Worm (Caenorhabditis elegans) whole organism, L1 larva: Measurements from ENCODE around the gene lea-1.

Experiments
- C04F5.9 ChIP-seq: sonication (generic microtip); optimal IDR thresholded peaks from 2 replicates; lab custom pipeline; 2016; ENCODE audit warnings: missing genetic modification characterization, missing compliant biosample characterization
- C34B4.2 ChIP-seq: sonication (generic microtip); optimal IDR thresholded peaks from 2 replicates; lab custom pipeline; 2017; ENCODE audit warnings: mild to moderate bottlenecking, missing genetic modification characterization, missing compliant biosample characterization
- F16B12.6 ChIP-seq: fragments of 150-350 bp; optimal IDR thresholded peaks from 2 replicates; lab custom pipeline; 2014; ENCODE audit warnings: missing biosample characterization, missing genetic modification characterization
- Y116A8C.19 ChIP-seq: sonication (generic microtip); optimal IDR thresholded peaks from 2 replicates; lab custom pipeline; 2016; ENCODE audit warnings: missing compliant biosample characterization, missing genetic modification characterization, borderline replicate concordance
- alr-1 ChIP-seq: fragments of 200-800 bp; sonication (Bioruptor generic); optimal IDR thresholded peaks from 2 replicates; lab custom pipeline; 2018; ENCODE audit warnings: borderline replicate concordance, mild to moderate bottlenecking, missing genetic modification characterization, missing compliant biosample characterization
- ceh-63 ChIP-seq: fragments of 200-800 bp; sonication (Bioruptor generic); optimal IDR thresholded peaks from 2 replicates; lab custom pipeline; 2018; ENCODE audit warnings: mild to moderate bottlenecking, missing genetic modification characterization, missing compliant biosample characterization
- ceh-82 ChIP-seq, 3 experiments: fragments of 150-350 bp in 1 of 3; sonication (generic microtip) in 2 of 3; optimal IDR thresholded peaks; 2 replicates each; lab custom pipeline; 2014 to 2017; ENCODE audit warnings: missing biosample characterization in 3 of 3, missing genetic modification characterization in 3 of 3
- ceh-88 ChIP-seq: fragments of 200-800 bp; sonication (Bioruptor generic); IDR thresholded peaks from 2 replicates; pipeline ENCODE4 v1.3.6; 2022; ENCODE audit warnings: missing genetic modification characterization, missing compliant biosample characterization
- ces-1 ChIP-seq: fragments of 150-350 bp; optimal IDR thresholded peaks from 2 replicates; lab custom pipeline; 2014; ENCODE audit warnings: missing biosample characterization, missing genetic modification reagents, missing genetic modification characterization
- dpl-1 ChIP-seq, 3 experiments: fragments of 150-350 bp in 2 of 3; sonication (generic microtip) in 1 of 3; optimal IDR thresholded peaks; 2 replicates each; lab custom pipeline; 2014 to 2017; ENCODE audit warnings: missing biosample characterization in 3 of 3, missing genetic modification characterization in 3 of 3, missing genetic modification reagents in 3 of 3
- dsc-1 ChIP-seq: sonication (generic microtip); optimal IDR thresholded peaks from 2 replicates; lab custom pipeline; 2016; ENCODE audit warnings: mild to moderate bottlenecking, missing genetic modification characterization, missing compliant biosample characterization
- egl-13 ChIP-seq: sonication (generic microtip); optimal IDR thresholded peaks from 2 replicates; lab custom pipeline; 2016; ENCODE audit warnings: missing genotype, missing genetic modification reagents, missing genetic modification characterization, missing compliant biosample characterization
- egl-27 ChIP-seq, 2 experiments: fragments of 150-350 bp in 1 of 2; sonication (generic microtip); optimal IDR thresholded peaks; 3 replicates each; lab custom pipeline; 2017 to 2018; ENCODE audit warnings: missing biosample characterization in 2 of 2, missing genetic modification characterization in 2 of 2, missing genetic modification reagents in 2 of 2
- elt-3 ChIP-seq, 6 experiments: fragments of 150-350 bp in 1 of 6; sonication (generic microtip); optimal IDR thresholded peaks; 2 replicates each; lab custom pipeline; 2017 to 2018; ENCODE audit warnings: missing biosample characterization in 6 of 6, missing genetic modification characterization in 6 of 6, inconsistent platforms in 1 of 6
- fkh-10 ChIP-seq: sonication (generic microtip); optimal IDR thresholded peaks from 2 replicates; lab custom pipeline; 2017; ENCODE audit warnings: missing biosample characterization, missing genetic modification reagents, missing genetic modification characterization
- fkh-8 ChIP-seq: sonication (generic microtip); optimal IDR thresholded peaks from 2 replicates; lab custom pipeline; 2016; ENCODE audit warnings: mild to moderate bottlenecking, missing genetic modification characterization, missing compliant biosample characterization
- grh-1 ChIP-seq: fragments of 200-800 bp; sonication (Bioruptor generic); IDR thresholded peaks from 2 replicates; pipeline ENCODE4 v1.3.6; 2022; ENCODE audit warnings: missing genetic modification reagents, missing genetic modification characterization, missing compliant biosample characterization
- hpl-2 ChIP-seq: fragments of 150-350 bp; optimal IDR thresholded peaks from 2 replicates; lab custom pipeline; 2014; ENCODE audit warnings: missing biosample characterization, missing genetic modification reagents, missing genetic modification characterization
- irx-1 ChIP-seq: sonication (generic microtip); optimal IDR thresholded peaks from 2 replicates; lab custom pipeline; 2016; ENCODE audit warnings: missing genetic modification characterization, missing compliant biosample characterization
- isw-1 ChIP-seq: fragments of 200-800 bp; sonication (Bioruptor generic); IDR thresholded peaks from 2 replicates; pipeline ENCODE4 v1.3.6; 2022; ENCODE audit warnings: missing genetic modification characterization, missing compliant biosample characterization
- lin-13 ChIP-seq: fragments of 150-350 bp; optimal IDR thresholded peaks from 2 replicates; lab custom pipeline; 2014; ENCODE audit warnings: missing biosample characterization, missing genetic modification reagents, missing genetic modification characterization
- lin-15B ChIP-seq: fragments of 150-350 bp; sonication (generic microtip); optimal IDR thresholded peaks from 3 replicates; lab custom pipeline; 2014; ENCODE audit warnings: missing biosample characterization, missing genetic modification characterization
- mab-9 ChIP-seq: fragments of 200-800 bp; sonication (Bioruptor generic); IDR thresholded peaks from 2 replicates; pipeline ENCODE4 v1.3.6; 2022; ENCODE audit warnings: missing genetic modification reagents, missing genetic modification characterization, missing compliant biosample characterization
- mdl-1 ChIP-seq, 2 experiments: fragments of 150-350 bp; optimal IDR thresholded peaks; 2 replicates each; lab custom pipeline; 2014 to 2017; ENCODE audit warnings: missing biosample characterization in 2 of 2, missing genetic modification characterization in 2 of 2, inconsistent platforms in 1 of 2
- mef-2 ChIP-seq: fragments of 150-350 bp; optimal IDR thresholded peaks from 2 replicates; lab custom pipeline; 2014; ENCODE audit warnings: missing biosample characterization, missing genetic modification characterization
- mep-1 ChIP-seq: fragments of 150-350 bp; optimal IDR thresholded peaks from 2 replicates; lab custom pipeline; 2014; ENCODE audit warnings: missing biosample characterization, missing genetic modification characterization
- nhr-11 ChIP-seq: fragments of 150-350 bp; optimal IDR thresholded peaks from 2 replicates; lab custom pipeline; 2014; ENCODE audit warnings: missing biosample characterization, missing genetic modification characterization
- nhr-237 ChIP-seq: fragments of 150-350 bp; optimal IDR thresholded peaks from 2 replicates; lab custom pipeline; 2014; ENCODE audit warnings: missing biosample characterization, missing genetic modification characterization
- nhr-28 ChIP-seq: fragments of 150-350 bp; optimal IDR thresholded peaks from 2 replicates; lab custom pipeline; 2014; ENCODE audit warnings: missing biosample characterization, missing genetic modification characterization
- nhr-47 ChIP-seq: sonication (generic microtip); optimal IDR thresholded peaks from 2 replicates; lab custom pipeline; 2016; ENCODE audit warnings: mild to moderate bottlenecking, missing genetic modification characterization, moderate library complexity, missing compliant biosample characterization
- nhr-76 ChIP-seq: sonication (generic microtip); optimal IDR thresholded peaks from 2 replicates; lab custom pipeline; 2017; ENCODE audit warnings: missing biosample characterization, missing genetic modification characterization
- nhr-77 ChIP-seq: fragments of 150-350 bp; optimal IDR thresholded peaks from 2 replicates; lab custom pipeline; 2014; ENCODE audit warnings: missing biosample characterization, missing genetic modification characterization
- nhr-85 ChIP-seq: sonication (generic microtip); peaks from one replicate; lab custom pipeline; 2016; ENCODE audit warnings: missing genetic modification characterization, inconsistent platforms, missing compliant biosample characterization
- nhr-90 ChIP-seq: sonication (generic microtip); optimal IDR thresholded peaks from 2 replicates; lab custom pipeline; 2016; ENCODE audit warnings: mild to moderate bottlenecking, missing genetic modification characterization, missing compliant biosample characterization; ENCODE audit not compliant: poor library complexity
- pqm-1 ChIP-seq: sonication (generic microtip); optimal IDR thresholded peaks from 3 replicates; lab custom pipeline; 2017; ENCODE audit warnings: missing biosample characterization, missing genetic modification characterization
- rnt-1 ChIP-seq: sonication (generic microtip); optimal IDR thresholded peaks from 2 replicates; lab custom pipeline; 2016; ENCODE audit warnings: mild to moderate bottlenecking, missing genetic modification characterization, moderate library complexity, missing compliant biosample characterization
- sup-37 ChIP-seq: fragments of 200-800 bp; sonication (Bioruptor generic); optimal IDR thresholded peaks from 2 replicates; lab custom pipeline; 2018; ENCODE audit warnings: mild to moderate bottlenecking, missing genetic modification characterization, missing compliant biosample characterization
- swsn-7 ChIP-seq: sonication (generic microtip); optimal IDR thresholded peaks from 2 replicates; lab custom pipeline; 2016; ENCODE audit warnings: missing genetic modification characterization, missing compliant biosample characterization
- unc-86 ChIP-seq: sonication (generic microtip); optimal IDR thresholded peaks from 2 replicates; lab custom pipeline; 2016; ENCODE audit warnings: missing genetic modification characterization, missing compliant biosample characterization
- unc-98 ChIP-seq: fragments of 200-800 bp; sonication (Bioruptor generic); IDR thresholded peaks from 2 replicates; pipeline ENCODE4 v1.3.6; 2022; ENCODE audit warnings: missing genetic modification characterization, missing compliant biosample characterization
- vab-15 ChIP-seq: sonication (generic microtip); optimal IDR thresholded peaks from 2 replicates; lab custom pipeline; 2017; ENCODE audit warnings: missing genotype, mild to moderate bottlenecking, missing genetic modification characterization, missing compliant biosample characterization
- xbp-1 ChIP-seq: sonication (generic microtip); optimal IDR thresholded peaks from 2 replicates; lab custom pipeline; 2016; ENCODE audit warnings: missing genetic modification characterization, missing compliant biosample characterization
- zag-1 ChIP-seq: fragments of 150-350 bp; optimal IDR thresholded peaks from 2 replicates; lab custom pipeline; 2014; ENCODE audit warnings: missing biosample characterization, missing genetic modification characterization
- zip-4 ChIP-seq: fragments of 200-800 bp; sonication (Bioruptor generic); optimal IDR thresholded peaks from 2 replicates; lab custom pipeline; 2018; ENCODE audit warnings: mild to moderate bottlenecking, missing genetic modification characterization, moderate library complexity, missing compliant biosample characterization
- ztf-4 ChIP-seq: fragments of 150-350 bp; optimal IDR thresholded peaks from 2 replicates; lab custom pipeline; 2014; ENCODE audit warnings: missing biosample characterization, missing genetic modification characterization

The lea-1 gene

DNA sequence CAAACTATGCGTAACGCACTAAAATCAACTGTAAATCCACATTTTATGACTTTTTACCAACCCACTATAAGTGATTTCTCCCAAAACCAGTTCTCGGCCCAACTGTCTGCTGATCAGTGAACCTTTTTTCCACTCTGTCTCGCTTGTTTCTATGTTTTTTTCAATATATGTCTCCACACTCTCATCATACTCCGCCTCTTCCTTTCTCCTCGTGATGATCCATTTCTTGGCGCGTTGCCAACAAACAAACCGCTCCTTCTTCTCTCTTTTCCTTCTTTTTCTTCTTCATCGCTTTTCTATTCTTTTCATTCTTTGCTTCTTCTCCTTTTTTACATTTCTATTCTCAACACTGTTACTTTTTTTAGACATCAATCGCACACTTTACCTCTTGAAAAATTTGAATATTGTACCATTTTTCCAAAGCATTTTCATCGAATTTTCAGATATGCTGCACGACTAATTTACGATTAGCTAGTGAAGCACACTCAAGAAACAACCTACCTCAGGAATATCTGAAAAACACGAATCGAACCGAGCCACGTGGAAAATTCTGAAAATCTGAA is 31.6 kb downstream of the lea-1 start, which contains the start of gene T06E8.8 (continued):
- TF ChIP-seq C34B4.2 (tag; lab: Kevin White, UChicago) (no peak), F16B12.6 (no peak), zip-4 (no peak), nhr-11 (tag; lab: Kevin White, UChicago) (peak; percentile 20), xbp-1 (tag; lab: Kevin White, UChicago) (peak; percentile 64), nhr-237 (no peak), fkh-10 (GFP tag; lab: Kevin White, UChicago) (no peak), ceh-63 (GFP tag; lab: Kevin White, UChicago) (no peak), dpl-1 (GFP tag; optimal IDR thresholded peaks at IDR 0.05; lab: Kevin White, UChicago) (peak; percentile 4 to 54 (median 23)), C04F5.9 (tag; lab: Kevin White, UChicago) (no peak), alr-1 (tag; lab: Kevin White, UChicago) (no peak), mep-1 (tag; lab: Kevin White, UChicago) (peak; percentile 62), nhr-77 (tag; lab: Kevin White, UChicago) (peak; percentile 49), ceh-88 (GFP tag; lab: Robert Waterston, UW) (no peak), nhr-76 (tag; lab: Kevin White, UChicago) (no peak), lin-13 (peak; percentile 37), ceh-82 (tag; optimal IDR thresholded peaks at IDR 0.05; lab: Kevin White, UChicago) (peak in 2 of 3 experiments; percentile 35 to 64), irx-1 (tag; lab: Kevin White, UChicago) (peak; percentile 21), nhr-85 (tag; lab: Kevin White, UChicago) (peak; percentile 99), hpl-2 (GFP tag; lab: Kevin White, UChicago) (no peak), unc-98 (no peak), vab-15 (tag; lab: Kevin White, UChicago) (no peak), unc-86 (no peak), Y116A8C.19 (no peak), nhr-90 (tag; lab: Kevin White, UChicago) (peak; percentile 82), rnt-1 (tag; lab: Kevin White, UChicago) (peak; percentile 60), mef-2 (no peak), ces-1 (GFP tag; lab: Kevin White, UChicago) (no peak), pqm-1 (tag; lab: Kevin White, UChicago) (no peak), fkh-8 (tag; lab: Kevin White, UChicago) (no peak), lin-15B (tag; lab: Kevin White, UChicago) (no peak), egl-27 (tag; optimal IDR thresholded peaks at IDR 0.05; lab: Kevin White, UChicago) (no peak), isw-1 (no peak), dsc-1 (tag; lab: Kevin White, UChicago) (no peak), swsn-7 (tag; lab: Kevin White, UChicago) (peak; percentile 65), mab-9 (GFP tag; lab: Robert Waterston, UW) (no peak), sup-37 (GFP tag; lab: Kevin White, UChicago) (no peak), nhr-47 (tag; lab: Kevin White, UChicago) (peak; percentile 73), zag-1 (tag; lab: Kevin White, UChicago) (no peak), egl-13 (tag; lab: Kevin White, UChicago) (no peak), nhr-28 (tag; lab: Kevin White, UChicago) (no peak), ztf-4 (tag; lab: Kevin White, UChicago) (peak; percentile 28), mdl-1 (tag; optimal IDR thresholded peaks at IDR 0.05; lab: Kevin White, UChicago) (peak in 1 of 2 experiments; percentile 80), grh-1 (GFP tag; lab: Robert Waterston, UW) (peak; percentile 93), elt-3 (tag; optimal IDR thresholded peaks at IDR 0.05; lab: Kevin White, UChicago) (peak in 2 of 6 experiments; percentile 76 to 93)
